Worm (Caenorhabditis elegans) whole organism, midembryonic: Measurements from ENCODE around the gene Y22D7AL.4.
A peak's percentile ranks its signal among the peaks of the same experiment; 100 is the strongest.

Experiments used
- T22C8.4 ChIP-seq: fragments of 200-800 bp; sonication (Bioruptor generic); IDR thresholded peaks from 2 replicates; pipeline ENCODE4 v1.3.6; 2022; ENCODE audit warnings: missing genetic modification characterization, missing compliant biosample characterization
- cog-1 ChIP-seq: sonication (generic microtip); optimal IDR thresholded peaks from 2 replicates; lab custom pipeline; 2016; ENCODE audit warnings: missing genetic modification characterization, missing compliant biosample characterization
- flt-1 ChIP-seq: fragments of 200-800 bp; sonication (Bioruptor generic); IDR thresholded peaks from 2 replicates; pipeline ENCODE4 v1.3.6; 2022; ENCODE audit warnings: missing genetic modification characterization, missing compliant biosample characterization
- klf-2 ChIP-seq: fragments of 200-800 bp; sonication (Bioruptor generic); conservative IDR thresholded peaks from 2 replicates; pipeline ENCODE4 v1.3.6; 2022; ENCODE audit warnings: missing genetic modification reagents, missing genetic modification characterization, missing compliant biosample characterization
- med-1 ChIP-seq: sonication (generic microtip); optimal IDR thresholded peaks from 2 replicates; lab custom pipeline; 2017; ENCODE audit warnings: missing genetic modification characterization, mild to moderate bottlenecking, missing compliant biosample characterization, antibody characterized with exemption, missing genetic modification reagents; ENCODE audit not compliant: insufficient read depth
- ref-1 ChIP-seq: fragments of 200-800 bp; sonication (Bioruptor generic); conservative IDR thresholded peaks from 2 replicates; pipeline ENCODE4 v1.3.6; 2022; ENCODE audit warnings: missing genetic modification reagents, missing genetic modification characterization, missing compliant biosample characterization
- tab-1 ChIP-seq: fragments of 200-800 bp; sonication (Bioruptor generic); IDR thresholded peaks from 2 replicates; pipeline ENCODE4 v1.3.6; 2022; ENCODE audit warnings: missing genetic modification characterization, missing compliant biosample characterization
- ztf-23 ChIP-seq: fragments of 200-800 bp; sonication (Bioruptor generic); IDR thresholded peaks from 2 replicates; pipeline ENCODE4 v1.3.6; 2022; ENCODE audit warnings: missing genetic modification reagents, missing genetic modification characterization, missing compliant biosample characterization
- ztf-29 ChIP-seq: fragments of 200-800 bp; sonication (Bioruptor generic); IDR thresholded peaks from 2 replicates; pipeline ENCODE4 v1.3.6; 2022; ENCODE audit warnings: missing genetic modification reagents, missing genetic modification characterization, missing compliant biosample characterization

Y22D7AL.4 gene

ce11 chrIII:1641163-1641562 lies 14.7 kb downstream of the Y22D7AL.4 start, which contains the start of gene Y22D7AL.3:
TSS of gene Y22D7AL.3 (plus strand) at chrIII:1641463.
- TF ChIP-seq ztf-23 (GFP tag; lab: Robert Waterston, UW): no peak
- TF ChIP-seq ztf-29 (GFP tag; lab: Robert Waterston, UW): no peak
- no peak for TF ChIP-seq flt-1 (GFP tag; lab: Robert Waterston, UW)

DNA sequence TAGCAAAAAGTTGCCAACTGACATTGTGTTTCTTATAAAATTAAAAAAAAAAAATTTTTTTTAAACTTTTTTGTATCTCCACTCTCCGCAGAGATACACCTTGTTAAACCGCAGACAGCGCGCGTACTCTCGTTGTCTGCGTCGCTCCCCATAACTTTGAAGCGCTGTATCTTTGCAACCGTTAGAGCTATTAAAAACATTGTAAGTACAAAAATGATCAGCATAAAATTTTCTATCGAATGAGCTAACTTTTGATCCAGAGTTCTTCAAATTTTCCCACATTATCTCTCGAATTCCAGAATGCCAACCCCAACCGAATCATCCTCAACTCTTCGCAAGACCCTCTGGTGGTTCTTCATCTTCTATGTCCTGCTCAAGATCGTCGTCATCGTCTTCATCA lies 25.7 kb downstream of the Y22D7AL.4 start, which contains the start of gene Y22D7AL.1:
Gene Y22D7AL.1 (plus strand): TSS at position 301 of the 400 bp plus-strand sequence.
- TF ChIP-seq T22C8.4 (GFP tag; lab: Robert Waterston, UW) (no peak), tab-1 (no peak), ztf-29 (GFP tag; lab: Robert Waterston, UW) (no peak), cog-1 (tag; lab: Kevin White, UChicago) (no peak), klf-2 (GFP tag; lab: Robert Waterston, UW) (no peak), ref-1 (GFP tag; lab: Robert Waterston, UW) (no peak), med-1 (GFP tag; lab: Kevin White, UChicago) (no peak), flt-1 (GFP tag; lab: Robert Waterston, UW) (no peak), ztf-23 (GFP tag; lab: Robert Waterston, UW) (no peak)

ce11 chrIII:1652925-1653324 lies 26.5 kb downstream of the Y22D7AL.4 start:
- TF ChIP-seq klf-2 (GFP tag; lab: Robert Waterston, UW) (no peak), ref-1 (GFP tag; lab: Robert Waterston, UW) (no peak), cog-1 (tag; lab: Kevin White, UChicago) (no peak), ztf-23 (GFP tag; lab: Robert Waterston, UW) (no peak), flt-1 (GFP tag; lab: Robert Waterston, UW) (no peak), med-1 (GFP tag; lab: Kevin White, UChicago) (no peak), ztf-29 (GFP tag; lab: Robert Waterston, UW) (no peak), T22C8.4 (GFP tag; lab: Robert Waterston, UW) (no peak), tab-1 (no peak)

ce11 chrIII:1657380-1657779 lies 30.9 kb downstream of the Y22D7AL.4 start, which contains the start of gene cht-4:
TSS of gene cht-4 (minus strand) at chrIII:1657480.
- TF ChIP-seq ref-1 (GFP tag; lab: Robert Waterston, UW): no peak
- 0 out of 2 replicates have a peak, but pooled peaks have one; percentile 33 for TF ChIP-seq T22C8.4 (GFP tag; lab: Robert Waterston, UW)

- no peak for TF ChIP-seq tab-1
- TF ChIP-seq ztf-29 (GFP tag; lab: Robert Waterston, UW): no peak
- no peak for TF ChIP-seq ztf-23 (GFP tag; lab: Robert Waterston, UW)
- no peak for TF ChIP-seq flt-1 (GFP tag; lab: Robert Waterston, UW)
- no peak for TF ChIP-seq med-1 (GFP tag; lab: Kevin White, UChicago)
- TF ChIP-seq klf-2 (GFP tag; lab: Robert Waterston, UW): no peak
Measured at ce11 chrIII:1659763-1660162, 33.3 kb downstream of the Y22D7AL.4 start, which contains the start of gene Y22D7AL.15. TSS of gene Y22D7AL.15 (minus strand) at chrIII:1659863.

DNA sequence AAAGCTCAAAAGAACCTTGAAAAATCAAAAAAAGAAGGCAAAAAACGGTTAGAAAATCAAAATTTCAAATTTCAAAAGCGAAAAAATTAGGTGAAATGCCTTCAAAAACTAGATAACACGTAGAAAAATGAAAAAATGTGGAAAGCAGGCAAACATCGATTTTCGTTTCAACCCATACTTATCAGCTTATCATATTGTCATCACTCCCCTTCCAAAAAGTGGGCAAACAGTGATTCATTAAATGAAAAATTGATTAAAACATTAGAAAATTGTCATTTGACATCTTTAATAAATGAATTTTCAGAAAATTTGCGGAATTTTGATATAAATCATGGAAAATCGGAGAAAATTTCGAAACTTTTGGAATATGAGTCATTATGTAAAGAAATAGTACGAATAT lies 34.6 kb downstream of the Y22D7AL.4 start:
- TF ChIP-seq klf-2 (GFP tag; lab: Robert Waterston, UW): no peak
- no peak for TF ChIP-seq med-1 (GFP tag; lab: Kevin White, UChicago)

- no peak for TF ChIP-seq cog-1 (tag; lab: Kevin White, UChicago)
- no peak for TF ChIP-seq ztf-23 (GFP tag; lab: Robert Waterston, UW)
- TF ChIP-seq klf-2 (GFP tag; lab: Robert Waterston, UW): no peak
- TF ChIP-seq ztf-29 (GFP tag; lab: Robert Waterston, UW): no peak
- no peak for TF ChIP-seq flt-1 (GFP tag; lab: Robert Waterston, UW)
- no peak for TF ChIP-seq ref-1 (GFP tag; lab: Robert Waterston, UW)
- no peak for TF ChIP-seq tab-1
- no peak for TF ChIP-seq med-1 (GFP tag; lab: Kevin White, UChicago)
- TF ChIP-seq T22C8.4 (GFP tag; lab: Robert Waterston, UW): no peak
Measured at ce11 chrIII:1662405-1662804, 36.0 kb downstream of the Y22D7AL.4 start.

- TF ChIP-seq T22C8.4 (GFP tag; lab: Robert Waterston, UW) (peak; percentile 67), cog-1 (tag; lab: Kevin White, UChicago) (no peak), tab-1 (no peak), med-1 (GFP tag; lab: Kevin White, UChicago) (no peak), klf-2 (GFP tag; lab: Robert Waterston, UW) (no peak), ztf-23 (GFP tag; lab: Robert Waterston, UW) (no peak), ztf-29 (GFP tag; lab: Robert Waterston, UW) (no peak), ref-1 (GFP tag; lab: Robert Waterston, UW) (no peak)
Measured at ce11 chrIII:1663056-1663455, 36.6 kb downstream of the Y22D7AL.4 start.

- TF ChIP-seq flt-1 (GFP tag; lab: Robert Waterston, UW) (no peak), med-1 (GFP tag; lab: Kevin White, UChicago) (no peak), klf-2 (GFP tag; lab: Robert Waterston, UW) (no peak), T22C8.4 (GFP tag; lab: Robert Waterston, UW) (no peak), cog-1 (tag; lab: Kevin White, UChicago) (no peak), ztf-23 (GFP tag; lab: Robert Waterston, UW) (no peak), ref-1 (GFP tag; lab: Robert Waterston, UW) (no peak), tab-1 (no peak), ztf-29 (GFP tag; lab: Robert Waterston, UW) (no peak)
Measured at ce11 chrIII:1664761-1665266, 38.4 kb downstream of the Y22D7AL.4 start, which contains the start of gene Y22D7AL.16. TSS of gene Y22D7AL.16 (minus strand) at chrIII:1665216.

ce11 chrIII:1665373-1665772 lies 38.9 kb downstream of the Y22D7AL.4 start:
- TF ChIP-seq med-1 (GFP tag; lab: Kevin White, UChicago) (no peak), T22C8.4 (GFP tag; lab: Robert Waterston, UW) (peak; percentile 64; the same call in 1 of the 2 replicates), klf-2 (GFP tag; lab: Robert Waterston, UW) (no peak), tab-1 (no peak), ztf-29 (GFP tag; lab: Robert Waterston, UW) (no peak), flt-1 (GFP tag; lab: Robert Waterston, UW) (no peak), ref-1 (GFP tag; lab: Robert Waterston, UW) (no peak)
